Worm (Caenorhabditis elegans) whole organism, young adult: Measurements from ENCODE around the gene cpna-5.
A peak's percentile ranks its signal among the peaks of the same experiment; 100 is the strongest.

Experiments
- B0035.1 ChIP-seq: sonication (generic microtip); optimal IDR thresholded peaks from 2 replicates; lab custom pipeline; 2016; ENCODE audit warnings: missing genetic modification characterization, mild to moderate bottlenecking, missing compliant biosample characterization, missing genotype, missing genetic modification reagents
- B0261.1 ChIP-seq: sonication (generic microtip); optimal IDR thresholded peaks from 2 replicates; lab custom pipeline; 2016; ENCODE audit warnings: mild to moderate bottlenecking, missing genetic modification characterization, moderate library complexity, missing compliant biosample characterization
- C06A6.2 ChIP-seq: fragments of 200-800 bp; sonication (Bioruptor generic); conservative IDR thresholded peaks from 2 replicates; pipeline ENCODE4 v1.3.6; 2022; ENCODE audit warnings: missing genetic modification characterization, missing compliant biosample characterization
- C17E4.6 ChIP-seq: fragments of 200-800 bp; sonication (Bioruptor generic); IDR thresholded peaks from 2 replicates; pipeline ENCODE4 v1.3.6; 2022; ENCODE audit warnings: missing genetic modification reagents, missing genetic modification characterization, missing compliant biosample characterization
- D2030.7 ChIP-seq: fragments of 200-800 bp; sonication (Bioruptor generic); IDR thresholded peaks from 2 replicates; pipeline ENCODE4 v1.3.6; 2022; ENCODE audit warnings: missing genetic modification reagents, missing genetic modification characterization, missing compliant biosample characterization
- F10E7.11 ChIP-seq: sonication (generic microtip); optimal IDR thresholded peaks from 2 replicates; lab custom pipeline; 2017; ENCODE audit warnings: mild to moderate bottlenecking, missing genetic modification characterization, moderate library complexity, missing compliant biosample characterization
- F23B12.7 ChIP-seq: sonication (generic microtip); optimal IDR thresholded peaks from 2 replicates; lab custom pipeline; 2017; ENCODE audit warnings: missing genetic modification characterization, mild to moderate bottlenecking, missing compliant biosample characterization, antibody characterized with exemption, moderate library complexity; ENCODE audit not compliant: insufficient read depth
- F37B4.10 ChIP-seq: fragments of 200-800 bp; sonication (Bioruptor generic); IDR thresholded peaks from 2 replicates; pipeline ENCODE4 v1.3.6; 2022; ENCODE audit warnings: missing genetic modification characterization, missing compliant biosample characterization
- F49E8.2 ChIP-seq: sonication (generic microtip); optimal IDR thresholded peaks from 3 replicates; lab custom pipeline; 2017; ENCODE audit warnings: missing genetic modification characterization, mild to moderate bottlenecking, missing compliant biosample characterization, antibody characterized with exemption, moderate library complexity; ENCODE audit not compliant: insufficient read depth
- F52B5.7 ChIP-seq: sonication (generic microtip); optimal IDR thresholded peaks from 2 replicates; lab custom pipeline; 2016; ENCODE audit warnings: mild to moderate bottlenecking, missing genetic modification characterization, missing compliant biosample characterization
- F57A8.1 ChIP-seq: fragments of 200-800 bp; sonication (Bioruptor generic); optimal IDR thresholded peaks from 2 replicates; lab custom pipeline; 2018; ENCODE audit warnings: mild to moderate bottlenecking, missing genetic modification characterization, moderate library complexity, missing compliant biosample characterization
- K12H6.12 ChIP-seq: fragments of 200-800 bp; sonication (Bioruptor generic); optimal IDR thresholded peaks from 2 replicates; lab custom pipeline; 2018; ENCODE audit warnings: mild to moderate bottlenecking, missing genetic modification characterization, missing compliant biosample characterization
- Y67H2A.10 ChIP-seq: fragments of 200-800 bp; sonication (Bioruptor generic); conservative IDR thresholded peaks from 2 replicates; pipeline ENCODE4 v1.3.6; 2022; ENCODE audit warnings: missing genetic modification reagents, missing genetic modification characterization, missing compliant biosample characterization
- Y95B8A.8 ChIP-seq: fragments of 200-800 bp; sonication (Bioruptor generic); IDR thresholded peaks from 2 replicates; pipeline ENCODE4 v1.3.6; 2022; ENCODE audit warnings: missing genetic modification reagents, missing genetic modification characterization, missing compliant biosample characterization
- akir-1 ChIP-seq: fragments of 200-800 bp; sonication (Bioruptor generic); optimal IDR thresholded peaks from 2 replicates; lab custom pipeline; 2018; ENCODE audit warnings: mild to moderate bottlenecking, missing genetic modification characterization, moderate library complexity, missing compliant biosample characterization
- bed-1 ChIP-seq: fragments of 200-800 bp; sonication (Bioruptor generic); IDR thresholded peaks from 2 replicates; pipeline ENCODE4 v1.3.6; 2022; ENCODE audit warnings: missing genetic modification reagents, missing genetic modification characterization, missing compliant biosample characterization
- ccch-3 ChIP-seq: fragments of 200-800 bp; sonication (Bioruptor generic); optimal IDR thresholded peaks from 2 replicates; lab custom pipeline; 2018; ENCODE audit warnings: mild to moderate bottlenecking, missing genetic modification characterization, missing compliant biosample characterization
- ceh-58 ChIP-seq: fragments of 200-800 bp; sonication (Bioruptor generic); IDR thresholded peaks from 2 replicates; pipeline ENCODE4 v1.3.6; 2022; ENCODE audit warnings: missing genetic modification characterization, missing compliant biosample characterization
- dpl-1 ChIP-seq: fragments of 150-350 bp; optimal IDR thresholded peaks from 2 replicates; lab custom pipeline; 2014; ENCODE audit warnings: missing biosample characterization, missing genetic modification reagents, missing genetic modification characterization
- egl-44 ChIP-seq: fragments of 200-800 bp; sonication (Bioruptor generic); IDR thresholded peaks from 2 replicates; pipeline ENCODE4 v1.3.6; 2022; ENCODE audit warnings: missing genetic modification reagents, missing genetic modification characterization, missing compliant biosample characterization
- egrh-3 ChIP-seq: fragments of 200-800 bp; sonication (Bioruptor generic); IDR thresholded peaks from 2 replicates; pipeline ENCODE4 v1.3.6; 2022; ENCODE audit warnings: missing genetic modification reagents, missing genetic modification characterization, missing compliant biosample characterization
- hlh-12 ChIP-seq: sonication (generic microtip); optimal IDR thresholded peaks from 2 replicates; lab custom pipeline; 2016; ENCODE audit warnings: missing genetic modification characterization, missing compliant biosample characterization
- hsf-1 ChIP-seq: fragments of 200-800 bp; sonication (Bioruptor generic); IDR thresholded peaks from 2 replicates; pipeline ENCODE4 v1.3.6; 2022; ENCODE audit warnings: missing genetic modification reagents, missing genetic modification characterization, missing compliant biosample characterization
- lag-1 ChIP-seq: fragments of 200-800 bp; sonication (Bioruptor generic); IDR thresholded peaks from 2 replicates; pipeline ENCODE4 v1.3.6; 2022; ENCODE audit warnings: missing genetic modification reagents, missing genetic modification characterization, missing compliant biosample characterization
- let-607 ChIP-seq, 2 experiments: fragments of 200-800 bp in 1 of 2; sonication (Bioruptor generic) in 1 of 2; sonication (generic microtip) in 1 of 2; optimal IDR thresholded peaks; 2 replicates each; lab custom pipeline; 2016 to 2018; ENCODE audit warnings: mild to moderate bottlenecking in 2 of 2, missing compliant biosample characterization in 2 of 2, missing genetic modification characterization in 2 of 2, moderate library complexity in 2 of 2, missing genotype in 1 of 2
- lin-40 ChIP-seq: sonication (generic microtip); optimal IDR thresholded peaks from 2 replicates; lab custom pipeline; 2016; ENCODE audit warnings: missing genetic modification characterization, mild to moderate bottlenecking, missing compliant biosample characterization, missing genotype, missing genetic modification reagents
- mcd-1 ChIP-seq: fragments of 200-800 bp; sonication (Bioruptor generic); IDR thresholded peaks from 2 replicates; pipeline ENCODE4 v1.3.6; 2022; ENCODE audit warnings: missing genetic modification reagents, missing genetic modification characterization, missing compliant biosample characterization
- mxl-1 ChIP-seq: sonication (generic microtip); optimal IDR thresholded peaks from 2 replicates; lab custom pipeline; 2016; ENCODE audit warnings: missing genetic modification characterization, missing compliant biosample characterization
- nfya-2 ChIP-seq: fragments of 200-800 bp; sonication (Bioruptor generic); IDR thresholded peaks from 2 replicates; pipeline ENCODE4 v1.3.6; 2022; ENCODE audit warnings: missing genetic modification reagents, missing genetic modification characterization, missing compliant biosample characterization
- pbrm-1 ChIP-seq: fragments of 200-800 bp; sonication (Bioruptor generic); IDR thresholded peaks from 2 replicates; pipeline ENCODE4 v1.3.6; 2022; ENCODE audit warnings: missing genetic modification reagents, missing genetic modification characterization, missing compliant biosample characterization
- pha-4 ChIP-seq: fragments of 150-350 bp; sonication (generic microtip); optimal IDR thresholded peaks from 2 replicates; lab custom pipeline; 2014; ENCODE audit warnings: missing biosample characterization, missing genetic modification reagents, missing genetic modification characterization
- sea-2 ChIP-seq: fragments of 200-800 bp; sonication (Bioruptor generic); IDR thresholded peaks from 2 replicates; pipeline ENCODE4 v1.3.6; 2022; ENCODE audit warnings: missing genetic modification characterization, missing compliant biosample characterization
- snpc-1.1 ChIP-seq: sonication (generic microtip); optimal IDR thresholded peaks from 2 replicates; lab custom pipeline; 2017; ENCODE audit warnings: missing genetic modification characterization, mild to moderate bottlenecking, missing compliant biosample characterization, antibody characterized with exemption, moderate library complexity, missing genotype, missing genetic modification reagents; ENCODE audit not compliant: insufficient read depth
- snpc-1.3 ChIP-seq: sonication (generic microtip); optimal IDR thresholded peaks from 2 replicates; lab custom pipeline; 2017; ENCODE audit warnings: missing genetic modification characterization, mild to moderate bottlenecking, missing compliant biosample characterization, antibody characterized with exemption, moderate library complexity, missing genotype, missing genetic modification reagents; ENCODE audit not compliant: insufficient read depth
- snpc-3.4 ChIP-seq: sonication (generic microtip); optimal IDR thresholded peaks from 2 replicates; lab custom pipeline; 2017; ENCODE audit warnings: missing genetic modification characterization, mild to moderate bottlenecking, missing compliant biosample characterization, antibody characterized with exemption, moderate library complexity, missing genotype, missing genetic modification reagents
- snpc-4 ChIP-seq, 5 experiments: fragments of 150-350 bp in 1 of 5; sonication (generic microtip) in 4 of 5; optimal IDR thresholded peaks; 2 replicates each; lab custom pipeline; 2014 to 2018; ENCODE audit warnings: missing genetic modification characterization in 5 of 5, missing biosample characterization in 3 of 5, antibody characterized with exemption in 2 of 5, mild to moderate bottlenecking in 2 of 5, missing compliant biosample characterization in 2 of 5, missing genotype in 2 of 5, moderate library complexity in 2 of 5, missing genetic modification reagents in 1 of 5
- somi-1 ChIP-seq: fragments of 200-800 bp; sonication (Bioruptor generic); optimal IDR thresholded peaks from 2 replicates; lab custom pipeline; 2018; ENCODE audit warnings: mild to moderate bottlenecking, missing genetic modification characterization, missing compliant biosample characterization
- unc-130 ChIP-seq: sonication (generic microtip); optimal IDR thresholded peaks from 2 replicates; lab custom pipeline; 2016; ENCODE audit warnings: missing genetic modification reagents, missing genetic modification characterization, missing compliant biosample characterization
- unc-62 ChIP-seq: fragments of 150-350 bp; optimal IDR thresholded peaks from 2 replicates; lab custom pipeline; 2014; ENCODE audit warnings: missing biosample characterization, missing genetic modification reagents, missing genetic modification characterization
- ztf-18 ChIP-seq: sonication (generic microtip); optimal IDR thresholded peaks from 2 replicates; lab custom pipeline; 2016; ENCODE audit warnings: missing genotype, mild to moderate bottlenecking, missing genetic modification characterization, missing compliant biosample characterization
- ztf-25 ChIP-seq: fragments of 200-800 bp; sonication (Bioruptor generic); IDR thresholded peaks from 2 replicates; pipeline ENCODE4 v1.3.6; 2022; ENCODE audit warnings: missing genetic modification reagents, missing genetic modification characterization, missing compliant biosample characterization
- ztf-28 ChIP-seq: fragments of 200-800 bp; sonication (Bioruptor generic); IDR thresholded peaks from 2 replicates; pipeline ENCODE4 v1.3.6; 2022; ENCODE audit warnings: missing genetic modification reagents, missing genetic modification characterization, missing compliant biosample characterization
- ztf-6 ChIP-seq: fragments of 200-800 bp; sonication (Bioruptor generic); IDR thresholded peaks from 2 replicates; pipeline ENCODE4 v1.3.6; 2022; ENCODE audit warnings: missing genetic modification reagents, missing genetic modification characterization, missing compliant biosample characterization

The cpna-5 gene

DNA sequence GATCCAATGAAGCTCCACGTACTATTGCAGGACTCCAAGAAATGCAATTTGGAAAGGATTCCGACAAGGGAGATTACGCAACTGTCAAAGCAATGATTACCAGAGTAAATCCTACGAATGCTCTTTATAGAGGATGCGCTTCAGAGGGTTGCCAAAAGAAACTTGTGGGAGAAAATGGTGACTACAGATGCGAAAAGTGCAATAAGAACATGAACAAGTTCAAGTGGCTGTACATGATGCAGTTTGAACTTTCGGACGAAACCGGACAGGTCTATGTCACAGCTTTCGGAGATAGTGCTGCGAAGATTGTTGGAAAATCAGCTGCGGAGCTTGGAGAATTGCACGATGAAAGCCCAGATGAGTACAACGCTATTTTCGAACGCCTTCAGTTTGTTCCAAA is 52.1 kb downstream of the cpna-5 start:
- TF ChIP-seq B0035.1 (tag; lab: Kevin White, UChicago) = no peak
- 0 out of 2 replicates have a peak, but pooled peaks have one; percentile 9 for TF ChIP-seq F37B4.10 (GFP tag; lab: Robert Waterston, UW)
- TF ChIP-seq unc-130 (GFP tag; lab: Kevin White, UChicago) = no peak

DNA sequence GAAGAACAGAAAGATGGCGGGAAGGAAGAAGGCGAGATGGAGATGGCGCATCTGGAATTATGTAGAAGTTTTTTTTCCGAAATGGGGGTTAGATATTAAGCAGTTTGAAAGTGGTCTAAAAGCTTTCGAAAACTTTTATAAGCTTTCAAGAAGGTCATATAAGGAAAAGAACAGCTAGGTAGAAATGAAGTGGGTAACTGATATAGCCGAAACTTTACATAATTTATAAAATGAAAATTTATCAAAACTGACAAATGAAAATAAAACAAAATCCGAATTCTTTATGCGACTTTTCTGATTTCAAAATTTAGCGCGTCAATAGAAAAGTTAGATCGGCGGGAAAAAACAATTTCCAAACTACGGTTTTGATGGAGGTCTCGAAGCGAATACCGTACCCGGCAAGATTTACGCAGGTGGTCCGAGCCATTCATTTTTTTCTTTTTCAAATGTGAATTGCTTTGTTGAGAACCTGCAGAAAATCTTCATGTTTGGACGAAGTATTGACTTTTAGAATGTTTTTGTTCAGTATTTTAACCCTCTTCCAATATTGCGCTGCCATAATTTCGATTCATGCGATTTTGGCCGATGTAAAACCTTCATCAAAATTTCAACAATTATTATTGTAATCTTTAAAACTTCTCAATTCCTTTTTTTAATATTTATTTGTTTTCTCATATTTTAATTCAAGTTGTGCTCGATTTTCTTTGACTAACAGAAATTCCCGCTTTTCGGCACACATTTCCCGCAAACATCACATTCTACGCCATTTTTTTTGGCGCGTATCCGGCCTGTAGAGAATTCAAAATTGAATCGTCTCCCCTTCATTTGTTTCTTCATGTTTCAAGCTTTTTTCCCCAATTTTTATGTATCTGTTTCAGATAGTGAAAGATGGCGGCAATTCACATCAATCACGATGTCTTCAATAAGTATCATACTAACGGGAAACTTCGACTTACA is 54.4 kb downstream of the cpna-5 start, which contains the start of the genes F18A1.7 and rpa-1:
Gene F18A1.7, minus strand, starts transcription at position 51 of the 957 bp plus-strand sequence.
Gene rpa-1, plus strand, starts transcription at position 879 of the 957 bp plus-strand sequence.
- TF ChIP-seq Y67H2A.10 (GFP tag; lab: Robert Waterston, UW) (no peak), F57A8.1 (no peak), sea-2 (no peak), K12H6.12 (tag; lab: Kevin White, UChicago) (no peak), pha-4 (tag; lab: Kevin White, UChicago) (no peak), Y95B8A.8 (GFP tag; lab: Robert Waterston, UW) (0 out of 2 replicates have a peak, but pooled peaks have one; percentile 66), D2030.7 (GFP tag; lab: Robert Waterston, UW) (peak; percentile 94), snpc-1.1 (tag; lab: Kevin White, UChicago) (no peak), egl-44 (GFP tag; lab: Robert Waterston, UW) (no peak), lag-1 (GFP tag; lab: Robert Waterston, UW) (no peak), B0035.1 (tag; lab: Kevin White, UChicago) (no peak), bed-1 (GFP tag; lab: Robert Waterston, UW) (no peak), ztf-6 (GFP tag; lab: Robert Waterston, UW) (no peak), F10E7.11 (tag; lab: Kevin White, UChicago) (no peak), lin-40 (tag; lab: Kevin White, UChicago) (no peak), snpc-1.3 (peak; percentile 63), pbrm-1 (GFP tag; lab: Robert Waterston, UW) (peak; percentile 43; the same call in 1 of the 2 replicates), ztf-18 (tag; lab: Kevin White, UChicago) (no peak), unc-62 (no peak), mxl-1 (tag; lab: Kevin White, UChicago) (no peak), somi-1 (GFP tag; lab: Kevin White, UChicago) (no peak), ztf-25 (no peak), C06A6.2 (GFP tag; lab: Robert Waterston, UW) (no peak), C17E4.6 (no peak), let-607 (tag; optimal IDR thresholded peaks at IDR 0.05; lab: Kevin White, UChicago) (no peak), F49E8.2 (tag; lab: Kevin White, UChicago) (peak; percentile 79), ztf-28 (GFP tag; lab: Robert Waterston, UW) (no peak), hlh-12 (no peak), egrh-3 (GFP tag; lab: Robert Waterston, UW) (no peak), snpc-3.4 (tag; lab: Kevin White, UChicago) (peak; percentile 79), snpc-4 (GFP tag; optimal IDR thresholded peaks at IDR 0.05; lab: Kevin White, UChicago) (peak; percentile 5), snpc-4 (tag; optimal IDR thresholded peaks at IDR 0.05; lab: Kevin White, UChicago) (peak in 1 of 4 experiments; percentile 41), ceh-58 (no peak), F23B12.7 (tag; lab: Kevin White, UChicago) (no peak), unc-130 (GFP tag; lab: Kevin White, UChicago) (peak; percentile 87), ccch-3 (GFP tag; lab: Kevin White, UChicago) (no peak), B0261.1 (tag; lab: Kevin White, UChicago) (no peak), akir-1 (GFP tag; lab: Kevin White, UChicago) (no peak), mcd-1 (GFP tag; lab: Robert Waterston, UW) (peak; percentile 48), hsf-1 (peak; percentile 82), dpl-1 (GFP tag; lab: Kevin White, UChicago) (peak; percentile 91), nfya-2 (GFP tag; lab: Robert Waterston, UW) (no peak), F52B5.7 (no peak)
